Fruit fly (Drosophila melanogaster): ENCODE data around the gene Spn28Da.
A peak's percentile ranks its signal among the peaks of the same experiment; 100 is the strongest.

Spn28Da gene

dm6 chr2L:7932091-7932769 is 43.3 kb upstream of the Spn28Da start (continued):
- no peak for TF ChIP-seq her (GFP tag; optimal IDR thresholded peaks at IDR 0.05)
- no peak for TF ChIP-seq insv (GFP tag; optimal IDR thresholded peaks at IDR 0.05)
- TF ChIP-seq CG11456 (GFP tag; IDR thresholded peaks at IDR 0.05), result peak; percentile 79
- TF ChIP-seq CG15479 (GFP tag; optimal IDR thresholded peaks at IDR 0.05), result no peak
- TF ChIP-seq Mes4 (GFP tag; optimal IDR thresholded peaks at IDR 0.05), result no peak
- TF ChIP-seq Eip74EF (GFP tag; optimal IDR thresholded peaks at IDR 0.05), result peak in 1 of 2 experiments; percentile 62
- peak; percentile 65 for TF ChIP-seq CG8281 (tag; optimal IDR thresholded peaks at IDR 0.05)
- peak; percentile 60 for TF ChIP-seq D19B (GFP tag; optimal IDR thresholded peaks at IDR 0.05)
- TF ChIP-seq CG12071 (GFP tag; optimal IDR thresholded peaks at IDR 0.05), result peak; percentile 62
- TF ChIP-seq CG4854 (GFP tag; optimal IDR thresholded peaks at IDR 0.05), result no peak
- TF ChIP-seq HmgZ (tag; optimal IDR thresholded peaks at IDR 0.05), result peak; percentile 32
- peak; percentile 82 for TF ChIP-seq CG17359 (tag; optimal IDR thresholded peaks at IDR 0.05)
- TF ChIP-seq ftz-f1 (GFP tag; optimal IDR thresholded peaks at IDR 0.05), result no peak
- TF ChIP-seq Nf-YC (tag; optimal IDR thresholded peaks at IDR 0.05), result peak; percentile 62
- TF ChIP-seq hth (optimal IDR thresholded peaks at IDR 0.05), result no peak
- TF ChIP-seq Neu2 (GFP tag; optimal IDR thresholded peaks at IDR 0.05; ENCODE audit: borderline replicate concordance), result no peak
- TF ChIP-seq sens (GFP tag), result peak; percentile 80
- TF ChIP-seq Sin3A (optimal IDR thresholded peaks at IDR 0.05), result no peak
- TF ChIP-seq chinmo (GFP tag; IDR thresholded peaks at IDR 0.05; ENCODE audit: partially characterized antibody), result no peak
- TF ChIP-seq CG15514 (GFP tag; optimal IDR thresholded peaks at IDR 0.05), result peak; percentile 70
- no peak for TF ChIP-seq pzg (GFP tag; optimal IDR thresholded peaks at IDR 0.05)
- peak; percentile 92 for TF ChIP-seq Dbx (GFP tag; IDR thresholded peaks at IDR 0.05)
- peak; percentile 3 to 52 for TF ChIP-seq dpn (GFP tag; optimal IDR thresholded peaks at IDR 0.05)
- peak; percentile 15 for TF ChIP-seq Chrac-16 (GFP tag; optimal IDR thresholded peaks at IDR 0.05)
- peak; percentile 88 for TF ChIP-seq CG10147 (GFP tag; optimal IDR thresholded peaks at IDR 0.05)
- no peak for TF ChIP-seq MTF-1 (GFP tag; optimal IDR thresholded peaks at IDR 0.05; ENCODE audit: borderline replicate concordance)
- peak; percentile 19 for TF ChIP-seq CG10654 (GFP tag; optimal IDR thresholded peaks at IDR 0.05)
- no peak for TF ChIP-seq pros (GFP tag; optimal IDR thresholded peaks at IDR 0.05)
- TF ChIP-seq wdn (GFP tag; IDR thresholded peaks at IDR 0.05), result peak; percentile 60
- peak; percentile 29 for TF ChIP-seq tin (GFP tag; optimal IDR thresholded peaks at IDR 0.05)
- TF ChIP-seq yki (optimal IDR thresholded peaks at IDR 0.05), result no peak
- peak; percentile 28 for TF ChIP-seq CG12219 (GFP tag; optimal IDR thresholded peaks at IDR 0.05)
- TF ChIP-seq CG6791 (GFP tag; IDR thresholded peaks at IDR 0.05; ENCODE audit: partially characterized antibody), result no peak
- peak; percentile 20; the same call in 1 of the 2 replicates for TF ChIP-seq peb (GFP tag; IDR thresholded peaks at IDR 0.05)
- peak; percentile 55 for TF ChIP-seq Dek (tag; optimal IDR thresholded peaks at IDR 0.05)
- peak; percentile 18 for TF ChIP-seq CG9437 (GFP tag; optimal IDR thresholded peaks at IDR 0.05)
- no peak for TF ChIP-seq CG1792 (GFP tag; optimal IDR thresholded peaks at IDR 0.05)
- TF ChIP-seq gem (tag; optimal IDR thresholded peaks at IDR 0.05), result peak; percentile 77
- TF ChIP-seq CG8478 (optimal IDR thresholded peaks at IDR 0.05), result no peak
- peak; percentile 78 for TF ChIP-seq CG14667 (GFP tag; IDR thresholded peaks at IDR 0.05)
- TF ChIP-seq zen (tag; optimal IDR thresholded peaks at IDR 0.05), result peak; percentile 36
- TF ChIP-seq ci (GFP tag; IDR thresholded peaks at IDR 0.05), result peak; percentile 74
- TF ChIP-seq org-1 (GFP tag; optimal IDR thresholded peaks at IDR 0.05), result peak; percentile 52
- TF ChIP-seq twi (tag; optimal IDR thresholded peaks at IDR 0.05), result no peak
- peak; percentile 54; the same call in 1 of the 2 replicates for TF ChIP-seq Rx (GFP tag; IDR thresholded peaks at IDR 0.05)
- peak; percentile 37 for TF ChIP-seq CG10267 (tag; optimal IDR thresholded peaks at IDR 0.05)
- TF ChIP-seq slbo (GFP tag; IDR thresholded peaks at IDR 0.05), result peak; percentile 89
- TF ChIP-seq Nf-YB (GFP tag; optimal IDR thresholded peaks at IDR 0.05), result peak; percentile 2
- TF ChIP-seq nau (GFP tag; optimal IDR thresholded peaks at IDR 0.05), result peak; percentile 55
- TF ChIP-seq CG14710 (tag; optimal IDR thresholded peaks at IDR 0.05), result peak; percentile 33

Data from whole organism, embryonic.